Fruit fly (Drosophila melanogaster) whole organism, adult: Measurements from ENCODE around the gene CG9356.

Experiments used
- CG14711 ChIP-seq: fragments of 200-800 bp; sonication (Bioruptor generic); optimal IDR thresholded peaks from 2 replicates; lab custom pipeline; 2018; ENCODE audit warnings: missing biosample characterization, mild to moderate bottlenecking, missing genetic modification characterization, moderate library complexity
- CG1620 ChIP-seq: fragments of 200-800 bp; sonication (Bioruptor generic); optimal IDR thresholded peaks from 2 replicates; lab custom pipeline; 2016; ENCODE audit warnings: missing biosample characterization, missing genetic modification characterization
- CG5204 ChIP-seq: fragments of 200-800 bp; sonication (Bioruptor generic); optimal IDR thresholded peaks from 2 replicates; lab custom pipeline; 2016; ENCODE audit warnings: missing biosample characterization, missing genetic modification characterization
- Crg-1 ChIP-seq: fragments of 200-800 bp; sonication (Bioruptor generic); optimal IDR thresholded peaks from 2 replicates; lab custom pipeline; 2016; ENCODE audit warnings: missing biosample characterization, missing genetic modification characterization
- Hr96 ChIP-seq: fragments of 200-800 bp; sonication (Bioruptor generic); optimal IDR thresholded peaks from 2 replicates; lab custom pipeline; 2016; ENCODE audit warnings: missing biosample characterization, missing genetic modification characterization
- Mnt ChIP-seq: fragments of 200-800 bp; sonication (Bioruptor generic); optimal IDR thresholded peaks from 2 replicates; lab custom pipeline; 2016; ENCODE audit warnings: missing biosample characterization, mild to moderate bottlenecking, missing genetic modification characterization
- kay ChIP-seq: fragments of 200-800 bp; sonication (Bioruptor generic); peaks from one replicate; lab custom pipeline; 2016; ENCODE audit warnings: missing biosample characterization, missing genetic modification characterization, borderline replicate concordance

dm6 chr3R:9427328-9427727 lies 23.3 kb upstream of the CG9356 start:
- no peak for TF ChIP-seq Mnt
- no peak for TF ChIP-seq Crg-1 (GFP tag; lab: Kevin White, UChicago)
- TF ChIP-seq CG1620 (GFP tag; lab: Kevin White, UChicago) = no peak
- TF ChIP-seq CG14711 (tag; lab: Kevin White, UChicago) = no peak
- no peak for TF ChIP-seq Hr96 (GFP tag; lab: Kevin White, UChicago)
- no peak for TF ChIP-seq kay (GFP tag; lab: Kevin White, UChicago)
- TF ChIP-seq CG5204 (GFP tag; lab: Kevin White, UChicago) = no peak
